Fruit fly (Drosophila melanogaster) whole organism, adult: ENCODE measurements around the gene Polr2H.

Experiments
- CG11617 ChIP-seq: fragments of 200-800 bp; sonication (Bioruptor generic); optimal IDR thresholded peaks from 2 replicates; lab custom pipeline; 2017; ENCODE audit warnings: mild to moderate bottlenecking, missing biosample characterization, missing genetic modification reagents, missing genetic modification characterization
- CG12768 ChIP-seq: fragments of 200-800 bp; sonication (Bioruptor generic); optimal IDR thresholded peaks from 2 replicates; lab custom pipeline; 2017; ENCODE audit warnings: missing biosample characterization, missing genetic modification characterization, mild to moderate bottlenecking, moderate library complexity, missing genetic modification reagents
- CG14711 ChIP-seq: fragments of 200-800 bp; sonication (Bioruptor generic); optimal IDR thresholded peaks from 2 replicates; lab custom pipeline; 2018; ENCODE audit warnings: missing biosample characterization, mild to moderate bottlenecking, missing genetic modification characterization, moderate library complexity
- CG1620 ChIP-seq: fragments of 200-800 bp; sonication (Bioruptor generic); optimal IDR thresholded peaks from 2 replicates; lab custom pipeline; 2016; ENCODE audit warnings: missing biosample characterization, missing genetic modification characterization
- CG33017 ChIP-seq: fragments of 200-800 bp; sonication (Bioruptor generic); optimal IDR thresholded peaks from 2 replicates; lab custom pipeline; 2018; ENCODE audit warnings: missing biosample characterization, mild to moderate bottlenecking, missing genetic modification characterization, moderate library complexity
- CG5204 ChIP-seq: fragments of 200-800 bp; sonication (Bioruptor generic); optimal IDR thresholded peaks from 2 replicates; lab custom pipeline; 2016; ENCODE audit warnings: missing biosample characterization, missing genetic modification characterization
- CG7045 ChIP-seq: fragments of 200-800 bp; sonication (Bioruptor generic); optimal IDR thresholded peaks from 2 replicates; lab custom pipeline; 2017; ENCODE audit warnings: missing biosample characterization, mild to moderate bottlenecking, missing genetic modification characterization
- CG7101 ChIP-seq: fragments of 200-800 bp; sonication (Bioruptor generic); optimal IDR thresholded peaks from 2 replicates; lab custom pipeline; 2018; ENCODE audit warnings: missing biosample characterization, mild to moderate bottlenecking, missing genetic modification characterization, moderate library complexity
- Clk ChIP-seq: fragments of 200-800 bp; sonication (Bioruptor generic); optimal IDR thresholded peaks from 2 replicates; lab custom pipeline; 2017; ENCODE audit warnings: missing biosample characterization, missing genetic modification characterization
- Crg-1 ChIP-seq: fragments of 200-800 bp; sonication (Bioruptor generic); optimal IDR thresholded peaks from 2 replicates; lab custom pipeline; 2016; ENCODE audit warnings: missing biosample characterization, missing genetic modification characterization
- Hr96 ChIP-seq: fragments of 200-800 bp; sonication (Bioruptor generic); optimal IDR thresholded peaks from 2 replicates; lab custom pipeline; 2016; ENCODE audit warnings: missing biosample characterization, missing genetic modification characterization
- Mnt ChIP-seq: fragments of 200-800 bp; sonication (Bioruptor generic); optimal IDR thresholded peaks from 2 replicates; lab custom pipeline; 2016; ENCODE audit warnings: missing biosample characterization, mild to moderate bottlenecking, missing genetic modification characterization
- bab1 ChIP-seq: fragments of 200-800 bp; sonication (Bioruptor generic); optimal IDR thresholded peaks from 3 replicates; lab custom pipeline; 2019; ENCODE audit warnings: missing biosample characterization, mild to moderate bottlenecking, missing genetic modification characterization, moderate library complexity
- cic ChIP-seq: fragments of 200-800 bp; sonication (Bioruptor generic); optimal IDR thresholded peaks from 2 replicates; lab custom pipeline; 2017; ENCODE audit warnings: missing biosample characterization, mild to moderate bottlenecking, missing genetic modification characterization, moderate library complexity
- cnc ChIP-seq, 2 experiments: fragments of >200 bp; optimal IDR thresholded peaks; 2 replicates each; lab custom pipeline; 2017
- kay ChIP-seq: fragments of 200-800 bp; sonication (Bioruptor generic); peaks from one replicate; lab custom pipeline; 2016; ENCODE audit warnings: missing biosample characterization, missing genetic modification characterization, borderline replicate concordance
- ovo ChIP-seq: fragments of 200-800 bp; sonication (Bioruptor generic); optimal IDR thresholded peaks from 2 replicates; lab custom pipeline; 2016; ENCODE audit warnings: missing biosample characterization, missing genetic modification characterization
- pad ChIP-seq: fragments of 200-800 bp; sonication (Bioruptor generic); optimal IDR thresholded peaks from 3 replicates; lab custom pipeline; 2017; ENCODE audit warnings: missing biosample characterization, missing genetic modification characterization, mild to moderate bottlenecking, moderate library complexity, missing genetic modification reagents
- tj ChIP-seq: fragments of 200-800 bp; sonication (Bioruptor generic); optimal IDR thresholded peaks from 3 replicates; lab custom pipeline; 2017; ENCODE audit warnings: missing biosample characterization, mild to moderate bottlenecking, missing genetic modification characterization, moderate library complexity
- toe ChIP-seq: fragments of 200-800 bp; sonication (Bioruptor generic); optimal IDR thresholded peaks from 2 replicates; lab custom pipeline; 2016; ENCODE audit warnings: missing biosample characterization, missing genetic modification characterization

The Polr2H gene

dm6 chr3L:21728616-21729047 is at the start of gene Polr2H, which contains the start of gene CG11247:
TSS of gene Polr2H (plus strand) at chr3L:21728932.
TSS of gene CG11247 (minus strand) at chr3L:21728806.
- TF ChIP-seq toe (GFP tag; lab: Kevin White, UChicago), result peak; percentile 92
- TF ChIP-seq Hr96 (GFP tag; lab: Kevin White, UChicago), result peak; percentile 86
- peak; percentile 84 for TF ChIP-seq CG5204
- TF ChIP-seq cnc (optimal IDR thresholded peaks at IDR 0.05; lab: Kevin White, UChicago), result no peak
- TF ChIP-seq ovo, result peak; percentile 15
- peak; percentile 65 for TF ChIP-seq CG14711 (tag; lab: Kevin White, UChicago)
- TF ChIP-seq cic (GFP tag; lab: Kevin White, UChicago), result no peak
- peak; percentile 41 for TF ChIP-seq Crg-1 (GFP tag; lab: Kevin White, UChicago)
- TF ChIP-seq CG7101 (tag; lab: Kevin White, UChicago), result peak; percentile 75
- peak; percentile 87 for TF ChIP-seq bab1 (GFP tag; lab: Kevin White, UChicago)
- TF ChIP-seq CG33017, result peak; percentile 34
- TF ChIP-seq CG11617 (GFP tag; lab: Kevin White, UChicago), result peak; percentile 56
- TF ChIP-seq CG12768 (GFP tag; lab: Kevin White, UChicago), result peak; percentile 27
- peak; percentile 27 for TF ChIP-seq kay (GFP tag; lab: Kevin White, UChicago)
- TF ChIP-seq CG7045 (GFP tag; lab: Kevin White, UChicago), result peak; percentile 64
- peak; percentile 45 for TF ChIP-seq tj
- peak; percentile 42 for TF ChIP-seq pad (GFP tag; lab: Kevin White, UChicago)
- peak; percentile 76 for TF ChIP-seq Clk (GFP tag; lab: Kevin White, UChicago)
- peak; percentile 84 for TF ChIP-seq CG1620
- peak; percentile 83 for TF ChIP-seq Mnt (GFP tag; lab: Kevin White, UChicago)

dm6 chr3L:21679687-21680086 is 49.0 kb upstream of the Polr2H start, which contains the start of the genes Als2 and CG11248:
TSS of gene Als2 (minus strand) at chr3L:21679755.
TSS of gene CG11248 (plus strand) at chr3L:21680050.
- TF ChIP-seq bab1 (GFP tag; lab: Kevin White, UChicago), result peak; percentile 79
- no peak for TF ChIP-seq tj
- no peak for TF ChIP-seq cnc (optimal IDR thresholded peaks at IDR 0.05; lab: Kevin White, UChicago)
- peak; percentile 62 for TF ChIP-seq kay (GFP tag; lab: Kevin White, UChicago)
- peak; percentile 66 for TF ChIP-seq CG11617 (GFP tag; lab: Kevin White, UChicago)
- TF ChIP-seq Hr96 (GFP tag; lab: Kevin White, UChicago), result peak; percentile 66
- peak; percentile 6 for TF ChIP-seq Mnt (GFP tag; lab: Kevin White, UChicago)
- TF ChIP-seq toe (GFP tag; lab: Kevin White, UChicago), result peak; percentile 82
- TF ChIP-seq ovo, result no peak
- TF ChIP-seq CG14711 (tag; lab: Kevin White, UChicago), result peak; percentile 53
- TF ChIP-seq CG7045 (GFP tag; lab: Kevin White, UChicago), result peak; percentile 48
- peak; percentile 28 for TF ChIP-seq pad (GFP tag; lab: Kevin White, UChicago)
- TF ChIP-seq Crg-1 (GFP tag; lab: Kevin White, UChicago), result peak; percentile 41
- peak; percentile 17 for TF ChIP-seq CG33017
- peak; percentile 64 for TF ChIP-seq CG1620
- TF ChIP-seq cic (GFP tag; lab: Kevin White, UChicago), result no peak
- no peak for TF ChIP-seq Clk (GFP tag; lab: Kevin White, UChicago)
- peak; percentile 52 for TF ChIP-seq CG7101 (tag; lab: Kevin White, UChicago)
- peak; percentile 63 for TF ChIP-seq CG5204
- peak; percentile 51 for TF ChIP-seq CG12768 (GFP tag; lab: Kevin White, UChicago)

DNA sequence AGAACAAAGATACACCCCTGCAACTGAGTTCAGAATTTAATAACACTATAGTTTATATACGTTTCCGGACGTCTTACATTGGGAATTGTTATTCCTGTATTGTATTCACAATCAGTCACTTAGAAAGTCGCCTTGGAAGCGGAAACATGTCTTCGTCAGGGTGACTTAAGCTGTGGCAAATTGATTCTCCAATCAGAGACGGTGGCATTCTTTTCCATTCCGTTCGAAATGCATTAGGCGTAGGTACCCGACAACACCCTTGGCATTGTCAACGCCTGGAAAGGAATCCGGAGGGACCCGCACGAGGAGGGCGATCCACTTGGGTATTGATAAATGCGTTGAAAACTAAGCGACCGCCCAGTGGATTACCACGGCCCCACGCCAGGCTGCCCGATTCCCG is 44.8 kb upstream of the Polr2H start, which contains the start of gene Sfp78E:
TSS of gene Sfp78E (minus strand) at position 101 of the 400 bp plus-strand sequence.
- TF ChIP-seq CG7045 (GFP tag; lab: Kevin White, UChicago) (no peak), Crg-1 (GFP tag; lab: Kevin White, UChicago) (no peak), cic (GFP tag; lab: Kevin White, UChicago) (no peak), pad (GFP tag; lab: Kevin White, UChicago) (no peak), Clk (GFP tag; lab: Kevin White, UChicago) (no peak), toe (GFP tag; lab: Kevin White, UChicago) (no peak)

- TF ChIP-seq Hr96 (GFP tag; lab: Kevin White, UChicago), result no peak
- TF ChIP-seq CG1620, result no peak
- TF ChIP-seq CG5204, result no peak
- no peak for TF ChIP-seq cic (GFP tag; lab: Kevin White, UChicago)
- no peak for TF ChIP-seq pad (GFP tag; lab: Kevin White, UChicago)
- TF ChIP-seq CG7101 (tag; lab: Kevin White, UChicago), result no peak
- TF ChIP-seq kay (GFP tag; lab: Kevin White, UChicago), result no peak
- TF ChIP-seq toe (GFP tag; lab: Kevin White, UChicago), result no peak
- no peak for TF ChIP-seq Crg-1 (GFP tag; lab: Kevin White, UChicago)
These were observed 43.0 kb upstream of the Polr2H start for dm6 chr3L:21685753-21686152.

DNA sequence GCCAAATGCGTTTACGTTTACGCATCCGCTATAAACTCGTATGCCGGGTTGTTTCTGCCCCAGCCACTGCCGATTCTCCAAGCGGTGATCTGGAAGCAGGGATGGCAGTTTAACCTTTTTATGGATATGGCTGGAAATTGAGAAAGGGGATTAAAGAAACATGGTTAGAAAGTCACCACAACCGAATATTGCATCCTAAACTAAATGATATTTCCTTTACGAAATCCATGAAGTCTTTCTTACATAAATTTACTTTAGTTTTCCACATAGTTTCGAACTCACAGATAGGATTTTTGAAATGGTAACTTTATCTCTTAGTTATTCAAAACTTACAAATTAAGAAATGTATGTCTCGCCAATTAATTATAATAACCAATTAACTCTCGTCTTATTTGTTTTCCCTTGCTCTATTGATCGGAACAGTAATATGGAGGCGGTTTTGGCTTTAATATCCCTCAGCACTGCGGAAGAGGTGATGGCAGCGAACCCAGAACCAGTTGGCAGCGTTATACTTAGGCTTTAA is 40.1 kb upstream of the Polr2H start:
- no peak for TF ChIP-seq Hr96 (GFP tag; lab: Kevin White, UChicago)
- TF ChIP-seq CG1620, result no peak
- TF ChIP-seq Clk (GFP tag; lab: Kevin White, UChicago), result no peak
- no peak for TF ChIP-seq Mnt (GFP tag; lab: Kevin White, UChicago)
- TF ChIP-seq CG11617 (GFP tag; lab: Kevin White, UChicago), result no peak
- no peak for TF ChIP-seq ovo
- TF ChIP-seq CG12768 (GFP tag; lab: Kevin White, UChicago), result no peak
- TF ChIP-seq CG7045 (GFP tag; lab: Kevin White, UChicago), result no peak
- no peak for TF ChIP-seq CG5204
- no peak for TF ChIP-seq toe (GFP tag; lab: Kevin White, UChicago)
- no peak for TF ChIP-seq CG14711 (tag; lab: Kevin White, UChicago)

- no peak for TF ChIP-seq CG11617 (GFP tag; lab: Kevin White, UChicago)
- TF ChIP-seq CG1620, result no peak
- no peak for TF ChIP-seq bab1 (GFP tag; lab: Kevin White, UChicago)
- TF ChIP-seq CG5204, result no peak
- no peak for TF ChIP-seq CG7045 (GFP tag; lab: Kevin White, UChicago)
- no peak for TF ChIP-seq CG14711 (tag; lab: Kevin White, UChicago)
- TF ChIP-seq CG33017, result no peak
- TF ChIP-seq CG7101 (tag; lab: Kevin White, UChicago), result no peak
- TF ChIP-seq cic (GFP tag; lab: Kevin White, UChicago), result no peak
- TF ChIP-seq ovo, result no peak
- no peak for TF ChIP-seq Clk (GFP tag; lab: Kevin White, UChicago)
- no peak for TF ChIP-seq pad (GFP tag; lab: Kevin White, UChicago)
- TF ChIP-seq Mnt (GFP tag; lab: Kevin White, UChicago), result no peak
- no peak for TF ChIP-seq CG12768 (GFP tag; lab: Kevin White, UChicago)
- TF ChIP-seq Hr96 (GFP tag; lab: Kevin White, UChicago), result no peak
- TF ChIP-seq toe (GFP tag; lab: Kevin White, UChicago), result no peak
- no peak for TF ChIP-seq Crg-1 (GFP tag; lab: Kevin White, UChicago)
- no peak for TF ChIP-seq kay (GFP tag; lab: Kevin White, UChicago)
- TF ChIP-seq cnc (optimal IDR thresholded peaks at IDR 0.05; lab: Kevin White, UChicago), result no peak
These were observed 34.1 kb upstream of the Polr2H start for dm6 chr3L:21694647-21695046.
